Fruit fly (Drosophila melanogaster): ENCODE results near the gene Thor.

Gene Thor

dm6 chr2L:3465918-3466727 is 12.1 kb upstream of the Thor start, which contains the start of the genes msl-2 and ND-PDSW:
TSS of gene msl-2 (minus strand) at chr2L:3466112.
TSS of gene ND-PDSW (plus strand) at chr2L:3466157.
- TF ChIP-seq noc (tag; optimal IDR thresholded peaks at IDR 0.05), result no peak

- no peak for TF ChIP-seq noc (tag; optimal IDR thresholded peaks at IDR 0.05)
Measured at dm6 chr2L:3466846-3467245, 11.4 kb upstream of the Thor start.

dm6 chr2L:3469869-3470268 is 8.4 kb upstream of the Thor start, which contains the start of the genes Pif1 and CG31776:
TSS of gene Pif1 (minus strand) at chr2L:3470004.
TSS of gene CG31776 (plus strand) at chr2L:3470182.
- TF ChIP-seq noc (tag; optimal IDR thresholded peaks at IDR 0.05), result no peak

dm6 chr2L:3472242-3472641 is 6.0 kb upstream of the Thor start, which contains the start of gene Pgant4:
TSS of gene Pgant4 (plus strand) at chr2L:3472603.
- no peak for TF ChIP-seq noc (tag; optimal IDR thresholded peaks at IDR 0.05)

dm6 chr2L:3475168-3475567 is 3.1 kb upstream of the Thor start:
- no peak for TF ChIP-seq noc (tag; optimal IDR thresholded peaks at IDR 0.05)

dm6 chr2L:3475948-3476347 is 2.3 kb upstream of the Thor start:
- TF ChIP-seq noc (tag; optimal IDR thresholded peaks at IDR 0.05), result peak; percentile 67

- TF ChIP-seq noc (tag; optimal IDR thresholded peaks at IDR 0.05), result no peak
Measured at dm6 chr2L:3476399-3477056, 1.7 kb upstream of the Thor start.

dm6 chr2L:3477057-3477755 is 1.0 kb upstream of the Thor start:
- TF ChIP-seq noc (tag; optimal IDR thresholded peaks at IDR 0.05), result peak; percentile 62

dm6 chr2L:3479697-3480442 is 1.6 kb downstream of the Thor start:
- peak; percentile 35 for TF ChIP-seq noc (tag; optimal IDR thresholded peaks at IDR 0.05)

dm6 chr2L:3480443-3480839 is 2.2 kb downstream of the Thor start:
- no peak for TF ChIP-seq noc (tag; optimal IDR thresholded peaks at IDR 0.05)

dm6 chr2L:3482037-3482436 is 3.8 kb downstream of the Thor start:
- TF ChIP-seq noc (tag; optimal IDR thresholded peaks at IDR 0.05), result no peak

dm6 chr2L:3482712-3483111 is 4.5 kb downstream of the Thor start:
- TF ChIP-seq noc (tag; optimal IDR thresholded peaks at IDR 0.05), result no peak

- TF ChIP-seq noc (tag; optimal IDR thresholded peaks at IDR 0.05), result no peak
Measured at dm6 chr2L:3483672-3484071, 5.4 kb downstream of the Thor start.

- TF ChIP-seq noc (tag; optimal IDR thresholded peaks at IDR 0.05), result no peak
Measured at dm6 chr2L:3484759-3485158, 6.5 kb downstream of the Thor start.

dm6 chr2L:3485506-3485905 is 7.3 kb downstream of the Thor start:
- TF ChIP-seq noc (tag; optimal IDR thresholded peaks at IDR 0.05), result no peak

dm6 chr2L:3490971-3491370 is 12.7 kb downstream of the Thor start, which contains the start of gene CG15414:
TSS of gene CG15414 (minus strand) at chr2L:3491071.
- TF ChIP-seq noc (tag; optimal IDR thresholded peaks at IDR 0.05), result no peak
